Worm (Caenorhabditis elegans) whole organism, dauer: ENCODE data around the gene srz-70.

Experiments used
- unc-62 ChIP-seq: sonication (generic microtip); optimal IDR thresholded peaks from 2 replicates; lab custom pipeline; 2017; ENCODE audit warnings: missing biosample characterization, missing genetic modification reagents, missing genetic modification characterization

srz-70 gene

ce11 chrIV:3478911-3479385 lies at the start of gene srz-70, which contains the start of gene C09G12.5:
srz-70 (minus strand) TSS chrIV:3479011.
C09G12.5 (plus strand) TSS chrIV:3479335.
- no peak for TF ChIP-seq unc-62 (GFP tag; lab: Kevin White, UChicago)

- no peak for TF ChIP-seq unc-62 (GFP tag; lab: Kevin White, UChicago)
These were observed 49.1 kb upstream of the srz-70 start for ce11 chrIV:3527878-3528277.

- TF ChIP-seq unc-62 (GFP tag; lab: Kevin White, UChicago): no peak
These were observed 48.1 kb upstream of the srz-70 start, which contains the start of gene M57.2 for ce11 chrIV:3526831-3527404. M57.2 (plus strand) TSS chrIV:3527354.

ce11 chrIV:3526144-3526797 lies 47.5 kb upstream of the srz-70 start:
- no peak for TF ChIP-seq unc-62 (GFP tag; lab: Kevin White, UChicago)

- TF ChIP-seq unc-62 (GFP tag; lab: Kevin White, UChicago): no peak
These were observed 45.8 kb upstream of the srz-70 start for ce11 chrIV:3524584-3525020.

- no peak for TF ChIP-seq unc-62 (GFP tag; lab: Kevin White, UChicago)
These were observed 44.6 kb upstream of the srz-70 start for ce11 chrIV:3523419-3523818.

- no peak for TF ChIP-seq unc-62 (GFP tag; lab: Kevin White, UChicago)
These were observed 42.9 kb upstream of the srz-70 start for ce11 chrIV:3521710-3522109.

- TF ChIP-seq unc-62 (GFP tag; lab: Kevin White, UChicago): no peak
These were observed 42.1 kb upstream of the srz-70 start for ce11 chrIV:3520957-3521356.

ce11 chrIV:3520374-3520773 lies 41.6 kb upstream of the srz-70 start:
- no peak for TF ChIP-seq unc-62 (GFP tag; lab: Kevin White, UChicago)

- no peak for TF ChIP-seq unc-62 (GFP tag; lab: Kevin White, UChicago)
These were observed 40.5 kb upstream of the srz-70 start for ce11 chrIV:3519352-3519751.

ce11 chrIV:3517582-3517981 lies 38.8 kb upstream of the srz-70 start:
- TF ChIP-seq unc-62 (GFP tag; lab: Kevin White, UChicago): no peak

ce11 chrIV:3516586-3516985 lies 37.8 kb upstream of the srz-70 start, which contains the start of gene unc-33:
unc-33 (plus strand) TSS chrIV:3516886.
- no peak for TF ChIP-seq unc-62 (GFP tag; lab: Kevin White, UChicago)

ce11 chrIV:3515412-3516046 lies 36.7 kb upstream of the srz-70 start:
- no peak for TF ChIP-seq unc-62 (GFP tag; lab: Kevin White, UChicago)

ce11 chrIV:3514467-3514866 lies 35.7 kb upstream of the srz-70 start, which contains the start of gene tsg-101:
tsg-101 (minus strand) TSS chrIV:3514567.
- TF ChIP-seq unc-62 (GFP tag; lab: Kevin White, UChicago): no peak

- TF ChIP-seq unc-62 (GFP tag; lab: Kevin White, UChicago): no peak
These were observed 30.8 kb upstream of the srz-70 start, which contains the start of gene ced-10 for ce11 chrIV:3509477-3510063. ced-10 (minus strand) TSS chrIV:3509527.

- no peak for TF ChIP-seq unc-62 (GFP tag; lab: Kevin White, UChicago)
These were observed 27.1 kb upstream of the srz-70 start for ce11 chrIV:3505940-3506339.
